Fruit fly (Drosophila melanogaster) whole organism, prepupa: ENCODE data around the gene Reg-2.
A peak's percentile ranks its signal among the peaks of the same experiment; 100 is the strongest.

Source experiments
- CG10631 ChIP-seq: fragments of 200-800 bp; sonication (Bioruptor generic); optimal IDR thresholded peaks from 2 replicates; lab custom pipeline; 2016; ENCODE audit warnings: missing biosample characterization, missing genetic modification characterization
- CG11294 ChIP-seq: fragments of 200-800 bp; sonication (Bioruptor generic); IDR thresholded peaks from 2 replicates; pipeline ENCODE4 v1.3.6; 2022; ENCODE audit warnings: missing biosample characterization, missing genetic modification characterization
- CG11902 ChIP-seq: fragments of 200-800 bp; sonication (Bioruptor generic); optimal IDR thresholded peaks from 3 replicates; lab custom pipeline; 2016; ENCODE audit warnings: missing biosample characterization, missing genetic modification characterization
- CG15336 ChIP-seq: fragments of 200-800 bp; sonication (Bioruptor generic); IDR thresholded peaks from 2 replicates; pipeline ENCODE4 v1.3.6; 2022; ENCODE audit warnings: missing biosample characterization, missing genetic modification characterization
- CG1621 ChIP-seq: fragments of 200-800 bp; sonication (Bioruptor generic); optimal IDR thresholded peaks from 3 replicates; lab custom pipeline; 2018; ENCODE audit warnings: missing biosample characterization, mild to moderate bottlenecking, missing genetic modification characterization
- CG16779 ChIP-seq: fragments of 200-800 bp; sonication (Bioruptor generic); optimal IDR thresholded peaks from 3 replicates; lab custom pipeline; 2017; ENCODE audit warnings: missing biosample characterization, mild to moderate bottlenecking, missing genetic modification characterization
- CG3032 ChIP-seq: fragments of 200-800 bp; optimal IDR thresholded peaks from 2 replicates; lab custom pipeline; 2019; ENCODE audit warnings: missing biosample characterization, mild to moderate bottlenecking, missing genetic modification characterization, moderate library complexity
- CG31627 ChIP-seq: fragments of 200-800 bp; sonication (Bioruptor generic); optimal IDR thresholded peaks from 3 replicates; lab custom pipeline; 2016; ENCODE audit warnings: missing biosample characterization, missing genetic modification characterization
- CG3919 ChIP-seq: fragments of 200-800 bp; sonication (Bioruptor generic); optimal IDR thresholded peaks from 3 replicates; lab custom pipeline; 2016; ENCODE audit warnings: missing biosample characterization, missing genetic modification characterization
- CG4318 ChIP-seq: fragments of 200-800 bp; sonication (Bioruptor generic); optimal IDR thresholded peaks from 3 replicates; lab custom pipeline; 2017; ENCODE audit warnings: missing biosample characterization, mild to moderate bottlenecking, missing genetic modification characterization
- CG6163 ChIP-seq: fragments of 200-800 bp; sonication (Bioruptor generic); IDR thresholded peaks from 3 replicates; pipeline ENCODE4 v1.3.6; 2022; ENCODE audit warnings: missing biosample characterization, missing genetic modification characterization
- CG6792 ChIP-seq: fragments of 200-800 bp; sonication (Bioruptor generic); optimal IDR thresholded peaks from 3 replicates; lab custom pipeline; 2016; ENCODE audit warnings: missing biosample characterization, missing genetic modification characterization
- CG6808 ChIP-seq: fragments of 200-800 bp; sonication (Bioruptor generic); optimal IDR thresholded peaks from 3 replicates; lab custom pipeline; 2017; ENCODE audit warnings: missing biosample characterization, missing genetic modification characterization, mild to moderate bottlenecking, moderate library complexity, missing genetic modification reagents
- CG6854 ChIP-seq: fragments of 200-800 bp; sonication (Bioruptor generic); optimal IDR thresholded peaks from 2 replicates; lab custom pipeline; 2017; ENCODE audit warnings: missing biosample characterization, mild to moderate bottlenecking, missing genetic modification characterization
- CG8119 ChIP-seq: fragments of 200-800 bp; sonication (Bioruptor generic); IDR thresholded peaks from 3 replicates; pipeline ENCODE4 v1.3.6; 2022; ENCODE audit warnings: missing biosample characterization, missing genetic modification characterization
- CG8632 ChIP-seq: fragments of 200-800 bp; sonication (Bioruptor generic); optimal IDR thresholded peaks from 3 replicates; lab custom pipeline; 2016; ENCODE audit warnings: missing biosample characterization, missing genetic modification characterization
- CG9139 ChIP-seq: fragments of 200-800 bp; sonication (Bioruptor generic); optimal IDR thresholded peaks from 3 replicates; lab custom pipeline; 2017; ENCODE audit warnings: missing biosample characterization, mild to moderate bottlenecking, missing genetic modification characterization
- Ets21C ChIP-seq: fragments of 200-800 bp; sonication (Bioruptor generic); optimal IDR thresholded peaks from 3 replicates; lab custom pipeline; 2016; ENCODE audit warnings: missing biosample characterization, missing genetic modification characterization
- Gug ChIP-seq: fragments of 200-800 bp; sonication (Bioruptor generic); IDR thresholded peaks from 2 replicates; pipeline ENCODE4 v1.3.6; 2022; ENCODE audit warnings: missing biosample characterization, missing genetic modification characterization
- Met ChIP-seq: fragments of 200-800 bp; sonication (Bioruptor generic); optimal IDR thresholded peaks from 3 replicates; lab custom pipeline; 2016; ENCODE audit warnings: missing biosample characterization, missing genetic modification characterization
- OdsH ChIP-seq: fragments of 200-800 bp; sonication (Bioruptor generic); optimal IDR thresholded peaks from 3 replicates; lab custom pipeline; 2016; ENCODE audit warnings: missing biosample characterization, missing genetic modification characterization
- Sox14 ChIP-seq: fragments of 200-800 bp; sonication (Bioruptor generic); optimal IDR thresholded peaks from 3 replicates; lab custom pipeline; 2016; ENCODE audit warnings: missing biosample characterization, missing genetic modification characterization
- Sox15 ChIP-seq: fragments of 200-800 bp; sonication (Bioruptor generic); optimal IDR thresholded peaks from 3 replicates; lab custom pipeline; 2016; ENCODE audit warnings: missing biosample characterization, missing genetic modification characterization
- achi ChIP-seq: fragments of 200-800 bp; sonication (Bioruptor generic); optimal IDR thresholded peaks from 3 replicates; lab custom pipeline; 2016; ENCODE audit warnings: missing biosample characterization, missing genetic modification characterization
- cyc ChIP-seq: fragments of 200-800 bp; sonication (Bioruptor generic); optimal IDR thresholded peaks from 3 replicates; lab custom pipeline; 2016; ENCODE audit warnings: missing biosample characterization, missing genetic modification characterization
- dac ChIP-seq: fragments of 200-800 bp; sonication (Bioruptor generic); optimal IDR thresholded peaks from 2 replicates; lab custom pipeline; 2017; ENCODE audit warnings: missing biosample characterization, mild to moderate bottlenecking, missing genetic modification characterization
- eg ChIP-seq: fragments of 200-800 bp; sonication (Bioruptor generic); IDR thresholded peaks from 3 replicates; pipeline ENCODE4 v1.3.6; 2022; ENCODE audit warnings: missing biosample characterization, missing genetic modification characterization
- esn ChIP-seq: fragments of 200-800 bp; sonication (Bioruptor generic); optimal IDR thresholded peaks from 2 replicates; lab custom pipeline; 2016; ENCODE audit warnings: missing biosample characterization, mild to moderate bottlenecking, missing genetic modification characterization, moderate library complexity
- fd59A ChIP-seq: fragments of 200-800 bp; sonication (Bioruptor generic); optimal IDR thresholded peaks from 2 replicates; lab custom pipeline; 2017; ENCODE audit warnings: missing biosample characterization, mild to moderate bottlenecking, missing genetic modification characterization, missing genetic modification reagents
- fd85E ChIP-seq: fragments of 200-800 bp; sonication (Bioruptor generic); optimal IDR thresholded peaks from 3 replicates; lab custom pipeline; 2016; ENCODE audit warnings: missing biosample characterization, missing genetic modification characterization
- fkh ChIP-seq: fragments of 200-800 bp; sonication (Bioruptor generic); optimal IDR thresholded peaks from 3 replicates; lab custom pipeline; 2017; ENCODE audit warnings: missing biosample characterization, mild to moderate bottlenecking, missing genetic modification characterization, moderate library complexity
- lz ChIP-seq: fragments of 200-800 bp; sonication (Bioruptor generic); optimal IDR thresholded peaks from 3 replicates; lab custom pipeline; 2016; ENCODE audit warnings: missing biosample characterization, missing genetic modification characterization
- net ChIP-seq: fragments of 200-800 bp; sonication (Bioruptor generic); optimal IDR thresholded peaks from 3 replicates; lab custom pipeline; 2016; ENCODE audit warnings: missing biosample characterization, missing genetic modification characterization
- spab ChIP-seq: fragments of 200-800 bp; sonication (Bioruptor generic); optimal IDR thresholded peaks from 2 replicates; lab custom pipeline; 2017; ENCODE audit warnings: missing biosample characterization, mild to moderate bottlenecking, missing genetic modification characterization, missing genetic modification reagents
- svp ChIP-seq: fragments of 200-800 bp; sonication (Bioruptor generic); peaks from one replicate; lab custom pipeline; 2016; ENCODE audit warnings: missing biosample characterization, missing genetic modification characterization
- topi ChIP-seq: fragments of 200-800 bp; sonication (Bioruptor generic); optimal IDR thresholded peaks from 3 replicates; lab custom pipeline; 2016; ENCODE audit warnings: missing biosample characterization, missing genetic modification characterization
- vri ChIP-seq: fragments of 200-800 bp; sonication (Bioruptor generic); optimal IDR thresholded peaks from 3 replicates; lab custom pipeline; 2016; ENCODE audit warnings: missing biosample characterization, mild to moderate bottlenecking, missing genetic modification characterization

Reg-2 gene

DNA sequence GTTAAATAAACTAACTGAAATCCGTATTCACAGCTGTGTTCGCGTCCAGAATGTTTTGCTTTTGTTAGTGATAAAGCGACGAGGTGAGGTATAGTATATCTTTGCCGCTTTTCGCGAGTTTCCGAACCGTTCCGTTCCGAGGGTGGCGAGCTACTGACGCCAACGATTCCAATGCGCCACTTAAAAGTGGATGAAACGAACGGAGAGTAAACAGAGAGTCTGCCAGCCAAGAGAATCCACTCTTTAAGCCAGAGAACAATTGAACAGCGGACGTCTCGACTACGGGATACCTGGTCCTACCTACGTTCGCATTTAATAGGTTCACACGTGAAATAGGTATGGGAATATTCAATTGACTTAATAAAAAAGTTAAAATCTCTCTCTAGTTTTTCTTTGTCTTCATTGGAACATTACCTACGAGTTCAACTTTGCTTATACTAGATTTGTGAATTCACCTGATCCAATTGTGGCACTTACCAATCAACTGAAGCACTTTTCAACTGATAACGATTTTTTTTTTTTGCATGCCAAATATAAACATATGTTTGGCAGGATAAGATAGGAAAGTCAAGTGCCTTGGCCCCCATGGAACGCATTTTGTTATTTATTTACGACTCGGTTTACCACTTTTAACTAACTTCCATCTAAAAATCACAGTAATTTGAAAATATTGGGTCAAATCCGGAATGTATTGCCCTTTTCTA lies 2.4 kb downstream of the Reg-2 start, which contains the start of gene CG13893 (continued):
- TF ChIP-seq fd85E (GFP tag; lab: Kevin White, UChicago) (no peak), CG11902 (GFP tag; lab: Kevin White, UChicago) (no peak), CG6163 (GFP tag; lab: Robert Waterston, UW) (peak; percentile 69), net (GFP tag; lab: Kevin White, UChicago) (no peak), svp (GFP tag; lab: Kevin White, UChicago) (peak; percentile 79), CG10631 (no peak)
- TF ChIP-seq, all 60 proteins: peak for 18

DNA sequence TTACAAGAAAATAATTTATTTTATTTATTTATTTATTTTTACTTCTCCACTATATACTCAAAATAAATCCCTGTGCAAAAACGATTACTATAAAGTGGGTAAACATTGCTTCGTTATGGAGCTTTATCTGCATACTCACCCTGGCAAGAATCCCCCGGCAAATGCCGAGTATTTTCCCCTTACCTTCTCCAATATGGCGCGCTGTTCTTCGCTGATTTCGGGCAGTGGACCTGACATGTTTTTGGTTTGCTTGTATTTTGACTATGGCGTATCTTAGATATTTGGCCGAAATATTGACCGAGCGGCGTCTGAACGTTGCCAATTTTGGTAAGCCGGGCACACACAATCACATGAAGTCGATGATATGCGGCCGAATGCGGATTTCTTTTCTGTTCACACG lies 3.2 kb downstream of the Reg-2 start:
- TF ChIP-seq Gug (GFP tag; lab: Robert Waterston, UW), result no peak
- TF ChIP-seq CG4318 (GFP tag; lab: Kevin White, UChicago), result no peak
- no peak for TF ChIP-seq CG16779 (tag; lab: Kevin White, UChicago)
- TF ChIP-seq esn (GFP tag; lab: Kevin White, UChicago), result no peak
- 0 out of 3 replicates have a peak, but pooled peaks have one; percentile 19 for TF ChIP-seq CG6163 (GFP tag; lab: Robert Waterston, UW)
- no peak for TF ChIP-seq spab (GFP tag; lab: Kevin White, UChicago)
- no peak for TF ChIP-seq fkh (GFP tag; lab: Kevin White, UChicago)
- no peak for TF ChIP-seq net (GFP tag; lab: Kevin White, UChicago)

DNA sequence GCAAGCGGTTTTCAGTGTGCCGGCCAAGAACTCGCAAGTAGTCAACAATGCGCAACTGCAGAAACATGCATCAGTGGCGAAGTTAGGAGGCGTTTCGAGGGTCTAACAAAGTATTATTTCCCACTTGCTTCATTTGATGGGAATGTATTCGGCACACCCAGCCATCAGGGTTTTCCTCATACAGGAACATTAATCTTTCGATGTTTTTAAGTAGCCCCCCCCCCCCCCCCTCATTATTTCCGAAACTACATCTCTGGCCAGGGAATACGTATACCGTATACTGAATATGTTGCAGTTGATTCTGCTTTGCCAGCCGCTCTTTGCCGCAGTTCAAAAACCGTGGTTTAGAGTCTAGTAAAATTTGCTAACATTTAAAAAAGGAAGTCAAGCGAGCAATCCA lies 3.8 kb downstream of the Reg-2 start:
- TF ChIP-seq esn (GFP tag; lab: Kevin White, UChicago) (peak; percentile 41), Gug (GFP tag; lab: Robert Waterston, UW) (peak; percentile 85), CG3032 (tag; lab: Kevin White, UChicago) (peak; percentile 52), CG6854 (no peak), fd59A (GFP tag; lab: Kevin White, UChicago) (peak; percentile 20), Met (no peak), eg (GFP tag; lab: Robert Waterston, UW) (peak; percentile 92), CG6792 (GFP tag; lab: Kevin White, UChicago) (no peak), achi (no peak), OdsH (GFP tag; lab: Kevin White, UChicago) (no peak), CG11294 (peak; percentile 93), vri (no peak), CG15336 (peak; percentile 71), CG8119 (GFP tag; lab: Robert Waterston, UW) (peak; percentile 54; the same call in 1 of the 3 replicates), CG6808 (GFP tag; lab: Kevin White, UChicago) (no peak), cyc (peak; percentile 42), topi (GFP tag; lab: Kevin White, UChicago) (peak; percentile 26), Ets21C (GFP tag; lab: Kevin White, UChicago) (no peak), lz (peak; percentile 22), CG31627 (GFP tag; lab: Kevin White, UChicago) (peak; percentile 41), Sox14 (peak; percentile 51), CG9139 (GFP tag; lab: Kevin White, UChicago) (no peak), CG6163 (GFP tag; lab: Robert Waterston, UW) (peak; percentile 78)
- TF ChIP-seq, all 60 proteins: peak for 14

DNA sequence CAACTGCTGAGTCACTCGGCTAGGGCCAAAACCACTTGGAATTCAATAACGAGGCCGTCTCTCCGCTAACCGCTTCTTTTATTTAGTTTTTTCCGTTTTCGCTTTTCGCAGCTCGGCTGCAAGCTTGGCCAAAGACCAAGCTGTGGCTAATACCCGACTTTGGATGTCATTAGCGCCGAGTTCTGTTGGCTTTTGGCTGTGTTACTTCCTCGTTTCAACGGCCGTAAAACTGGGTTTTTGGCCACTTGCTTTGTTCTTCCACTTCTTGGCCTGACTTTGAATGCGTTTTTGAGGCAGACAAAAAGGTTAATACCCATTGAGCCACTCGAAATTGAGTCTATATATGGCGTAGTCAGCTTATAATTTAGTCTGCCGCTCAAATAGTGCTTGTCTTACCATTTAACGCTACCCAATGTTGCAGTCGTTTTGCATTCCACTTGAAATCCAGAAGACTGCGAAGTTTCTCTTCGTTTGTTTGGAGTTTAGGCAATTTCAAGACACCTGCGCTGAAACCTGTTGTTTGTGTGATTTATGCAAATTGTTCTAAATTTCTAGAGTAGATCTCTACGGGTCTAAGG lies 4.7 kb downstream of the Reg-2 start:
- TF ChIP-seq Sox15 (GFP tag; lab: Kevin White, UChicago) (no peak), CG3919 (GFP tag; lab: Kevin White, UChicago) (no peak), CG8632 (no peak), dac (GFP tag; lab: Kevin White, UChicago) (no peak), Gug (GFP tag; lab: Robert Waterston, UW) (no peak), CG1621 (tag; lab: Kevin White, UChicago) (no peak), CG6808 (GFP tag; lab: Kevin White, UChicago) (no peak), CG10631 (no peak)
- TF ChIP-seq, all 60 proteins: peak for 0
